Worm (Caenorhabditis elegans) whole organism, mixed stage, embryonic: ENCODE measurements around the gene K06A9.1.

ENCODE experiments used
- ceh-39 ChIP-seq: fragments of 150-350 bp; optimal IDR thresholded peaks from 2 replicates; lab custom pipeline; 2014; ENCODE audit warnings: missing biosample characterization, missing genetic modification characterization
- drap-1 ChIP-seq: fragments of 200-800 bp; sonication (Bioruptor generic); optimal IDR thresholded peaks from 3 replicates; lab custom pipeline; 2018; ENCODE audit warnings: mild to moderate bottlenecking, missing genetic modification characterization, missing compliant biosample characterization
- nhr-76 ChIP-seq: sonication (generic microtip); optimal IDR thresholded peaks from 2 replicates; lab custom pipeline; 2017; ENCODE audit warnings: missing biosample characterization, missing genetic modification characterization

DNA sequence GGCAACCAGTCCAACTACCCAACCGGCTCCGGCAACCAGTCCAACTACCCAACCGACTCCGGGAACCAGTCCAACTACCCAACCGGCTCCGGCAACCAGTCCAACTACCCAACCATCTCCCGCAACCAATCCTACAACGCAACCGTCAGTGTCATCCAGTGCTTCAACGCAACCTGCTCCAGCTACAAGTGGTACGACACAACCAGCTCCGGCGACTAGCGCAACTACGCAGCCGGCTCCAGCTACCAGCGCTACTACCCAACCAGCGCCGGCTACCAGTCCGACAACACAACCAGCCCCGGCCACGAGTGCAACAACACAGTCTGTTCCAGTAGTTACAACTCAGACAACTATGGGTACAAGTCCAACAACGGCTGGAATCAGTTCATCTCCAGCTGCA lies 1.8 kb downstream of the K06A9.1 start:
- no peak for TF ChIP-seq drap-1 (GFP tag; lab: Kevin White, UChicago)
- TF ChIP-seq nhr-76 (tag; lab: Kevin White, UChicago) = no peak
- TF ChIP-seq ceh-39 = no peak
